Fruit fly (Drosophila melanogaster): Measurements from ENCODE around the gene CG34427.

Gene CG34427

DNA sequence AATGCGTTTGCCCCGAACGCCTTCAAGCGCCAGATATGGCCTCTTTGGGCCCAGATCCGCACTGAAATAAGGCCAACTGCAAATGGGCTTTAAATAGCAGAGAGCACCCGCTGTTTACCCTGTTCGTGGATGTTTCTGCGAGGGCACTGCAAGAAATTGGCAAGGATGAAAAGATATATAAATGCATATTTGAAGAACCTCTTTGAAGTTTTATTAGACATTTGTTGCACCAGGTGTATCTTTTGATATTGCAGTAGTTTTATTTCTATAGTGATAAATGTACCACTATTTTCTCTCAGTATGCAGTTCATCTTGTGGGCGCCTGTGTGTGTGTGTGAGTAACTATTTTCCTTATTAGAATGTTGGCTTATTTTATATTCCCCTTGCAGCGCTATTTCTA lies 8.9 kb downstream of the CG34427 start (continued):
- peak; percentile 32 for TF ChIP-seq CG10631 (GFP tag; optimal IDR thresholded peaks at IDR 0.05)
- peak; percentile 17 for TF ChIP-seq net (GFP tag; optimal IDR thresholded peaks at IDR 0.05)
- no peak for TF ChIP-seq Eip93F (GFP tag; optimal IDR thresholded peaks at IDR 0.05)
- TF ChIP-seq dsx (GFP tag; optimal IDR thresholded peaks at IDR 0.05; ENCODE audit: poor library complexity, severe bottlenecking): peak; percentile 48
- peak; percentile 5 for TF ChIP-seq CG6792 (GFP tag; optimal IDR thresholded peaks at IDR 0.05)
- peak; percentile 56 for TF ChIP-seq fd59A (GFP tag; optimal IDR thresholded peaks at IDR 0.05)

DNA sequence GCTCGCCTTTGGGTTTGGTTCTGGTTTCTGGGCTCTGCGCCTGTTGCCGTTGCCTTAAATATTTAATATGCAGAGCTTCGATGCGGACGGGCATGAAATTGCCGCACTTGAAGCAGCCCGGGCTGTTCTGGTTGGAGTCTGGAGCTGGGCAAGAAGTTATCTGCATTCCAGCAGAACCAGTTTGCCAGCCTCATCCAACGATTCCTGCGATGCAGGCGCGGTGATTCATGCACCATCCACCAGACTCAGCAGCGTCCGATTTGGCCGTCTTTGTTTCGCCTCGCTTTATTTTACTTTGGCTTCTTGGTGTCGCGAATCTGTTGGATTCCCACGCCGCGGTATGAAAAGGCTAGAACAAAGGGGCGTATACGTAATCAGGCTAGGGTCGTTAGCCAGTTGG lies 14.9 kb downstream of the CG34427 start:
- TF ChIP-seq Hr4 (GFP tag; optimal IDR thresholded peaks at IDR 0.05): no peak
- peak; percentile 10 for TF ChIP-seq Sox102F (GFP tag; optimal IDR thresholded peaks at IDR 0.05)
- no peak for TF ChIP-seq CG11762 (GFP tag; optimal IDR thresholded peaks at IDR 0.05; ENCODE audit: insufficient read depth)
- TF ChIP-seq esn (GFP tag; optimal IDR thresholded peaks at IDR 0.05): no peak
- no peak for TF ChIP-seq CG6792 (GFP tag; optimal IDR thresholded peaks at IDR 0.05)
- no peak for TF ChIP-seq CG9139 (GFP tag; optimal IDR thresholded peaks at IDR 0.05)
- TF ChIP-seq CG6854 (GFP tag; optimal IDR thresholded peaks at IDR 0.05): peak; percentile 34
- peak; percentile 7 for TF ChIP-seq Met (GFP tag; optimal IDR thresholded peaks at IDR 0.05)
- no peak for TF ChIP-seq CG31627 (GFP tag; optimal IDR thresholded peaks at IDR 0.05)
- no peak for TF ChIP-seq lz (GFP tag; optimal IDR thresholded peaks at IDR 0.05)
- no peak for TF ChIP-seq spab (GFP tag; optimal IDR thresholded peaks at IDR 0.05)
- TF ChIP-seq CG8632 (GFP tag; optimal IDR thresholded peaks at IDR 0.05): no peak
- peak; percentile 15 for TF ChIP-seq Eip78C (GFP tag)
- TF ChIP-seq CG6808 (GFP tag; optimal IDR thresholded peaks at IDR 0.05): peak; percentile 6
- TF ChIP-seq CG11902 (GFP tag; optimal IDR thresholded peaks at IDR 0.05): no peak
- TF ChIP-seq ss (GFP tag; optimal IDR thresholded peaks at IDR 0.05): peak in 1 of 2 experiments; percentile 18

DNA sequence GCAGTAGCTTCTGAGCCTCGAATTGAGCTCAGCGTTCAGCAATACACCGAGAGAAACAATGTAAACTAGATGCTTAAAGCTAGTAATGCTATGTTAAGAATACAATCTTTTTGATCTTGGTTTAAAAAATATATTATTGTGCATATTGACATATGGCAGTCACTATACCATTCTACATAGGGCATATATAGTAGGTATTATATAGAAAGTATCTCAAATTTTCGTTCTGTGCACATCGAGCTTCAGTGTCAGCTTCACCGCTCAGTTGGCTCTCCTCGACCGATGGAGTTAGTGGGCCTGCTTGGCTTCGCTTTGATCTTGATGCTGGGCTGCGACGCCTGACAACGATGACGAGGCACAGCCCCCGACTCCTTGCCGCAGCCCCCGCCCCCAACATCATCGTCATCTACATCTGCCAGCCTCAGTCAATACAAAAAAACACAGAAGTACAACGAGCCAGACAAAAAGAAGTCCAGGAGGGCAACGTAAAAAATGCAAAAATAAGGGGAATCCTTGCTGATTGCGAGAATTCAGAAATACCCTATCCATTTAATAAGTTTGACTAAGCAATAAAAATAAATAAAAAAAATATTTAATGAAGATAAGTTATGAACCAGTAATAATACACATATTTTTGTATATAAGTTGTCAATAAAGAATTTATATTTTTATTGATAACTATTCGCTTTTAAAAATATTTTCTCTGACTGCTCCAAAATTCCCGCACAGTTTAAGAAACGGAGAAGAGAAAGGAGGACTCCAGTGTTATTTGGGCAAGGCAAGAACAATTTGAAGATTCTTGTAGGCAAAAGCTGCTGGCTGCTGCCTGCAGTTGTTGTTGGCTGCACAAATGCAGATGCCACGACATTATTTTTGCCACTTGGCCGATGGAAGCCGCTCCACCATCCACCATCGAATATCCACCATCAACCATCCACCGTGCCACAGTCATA lies 17.4 kb downstream of the CG34427 start:
- TF ChIP-seq CG11902 (GFP tag; optimal IDR thresholded peaks at IDR 0.05): peak; percentile 85
- TF ChIP-seq CG4318 (GFP tag; optimal IDR thresholded peaks at IDR 0.05): peak; percentile 74
- peak; percentile 78 for TF ChIP-seq Sox15 (GFP tag; optimal IDR thresholded peaks at IDR 0.05)
- TF ChIP-seq CG8632 (GFP tag; optimal IDR thresholded peaks at IDR 0.05): peak; percentile 88
- peak; percentile 91 to 93 for TF ChIP-seq ss (GFP tag; optimal IDR thresholded peaks at IDR 0.05)
- TF ChIP-seq net (GFP tag; optimal IDR thresholded peaks at IDR 0.05): peak; percentile 87
- TF ChIP-seq dsx (GFP tag; optimal IDR thresholded peaks at IDR 0.05; ENCODE audit: poor library complexity, severe bottlenecking): peak; percentile 95
- peak; percentile 92 for TF ChIP-seq CG6808 (GFP tag; optimal IDR thresholded peaks at IDR 0.05)
- peak; percentile 85 for TF ChIP-seq CG32006 (GFP tag; optimal IDR thresholded peaks at IDR 0.05)
- peak; percentile 73 to 89 for TF ChIP-seq salr (GFP tag; optimal IDR thresholded peaks at IDR 0.05)
- TF ChIP-seq esn (GFP tag; optimal IDR thresholded peaks at IDR 0.05): peak; percentile 91
- peak; percentile 67 for TF ChIP-seq Ets21C (GFP tag; optimal IDR thresholded peaks at IDR 0.05)
- peak; percentile 94 for TF ChIP-seq spab (GFP tag; optimal IDR thresholded peaks at IDR 0.05)
- peak; percentile 90 for TF ChIP-seq CG11762 (GFP tag; optimal IDR thresholded peaks at IDR 0.05; ENCODE audit: insufficient read depth)
- peak; percentile 84 for TF ChIP-seq CG31627 (GFP tag; optimal IDR thresholded peaks at IDR 0.05)
- peak; percentile 77 for TF ChIP-seq CG6854 (GFP tag; optimal IDR thresholded peaks at IDR 0.05)
- TF ChIP-seq CG9139 (GFP tag; optimal IDR thresholded peaks at IDR 0.05): peak; percentile 89
- no peak for TF ChIP-seq Hr38 (GFP tag; optimal IDR thresholded peaks at IDR 0.05)
- peak; percentile 95 for TF ChIP-seq CG3919 (GFP tag; optimal IDR thresholded peaks at IDR 0.05)
- TF ChIP-seq dac (GFP tag; optimal IDR thresholded peaks at IDR 0.05): peak; percentile 48
- peak; percentile 91 for TF ChIP-seq CG15336 (GFP tag; IDR thresholded peaks at IDR 0.05)
- peak; percentile 96 for TF ChIP-seq Ets96B (tag; optimal IDR thresholded peaks at IDR 0.05)
- TF ChIP-seq Eip78C (GFP tag): peak; percentile 98
- TF ChIP-seq CG6792 (GFP tag; optimal IDR thresholded peaks at IDR 0.05): peak; percentile 92
- TF ChIP-seq Smox (GFP tag; optimal IDR thresholded peaks at IDR 0.05): peak; percentile 83
- peak; percentile 90 for TF ChIP-seq CG8119 (GFP tag; IDR thresholded peaks at IDR 0.05)
- peak; percentile 85 for TF ChIP-seq eg (GFP tag; IDR thresholded peaks at IDR 0.05)
- TF ChIP-seq achi (GFP tag; optimal IDR thresholded peaks at IDR 0.05): peak; percentile 88
- TF ChIP-seq fkh (GFP tag; optimal IDR thresholded peaks at IDR 0.05): no peak
- TF ChIP-seq CG10631 (GFP tag; optimal IDR thresholded peaks at IDR 0.05): peak; percentile 92
- TF ChIP-seq lz (GFP tag; optimal IDR thresholded peaks at IDR 0.05): peak; percentile 87
- TF ChIP-seq Met (GFP tag; optimal IDR thresholded peaks at IDR 0.05): peak; percentile 86
- peak; percentile 95 for TF ChIP-seq CG10669 (GFP tag; optimal IDR thresholded peaks at IDR 0.05)
- peak; percentile 62 for TF ChIP-seq Eip93F (GFP tag; optimal IDR thresholded peaks at IDR 0.05)
- peak; percentile 78 for TF ChIP-seq Hr39 (GFP tag; optimal IDR thresholded peaks at IDR 0.05)
- peak; percentile 89 for TF ChIP-seq topi (GFP tag; optimal IDR thresholded peaks at IDR 0.05)
- TF ChIP-seq Sox102F (GFP tag; optimal IDR thresholded peaks at IDR 0.05): peak; percentile 82
- peak; percentile 87 for TF ChIP-seq vri (GFP tag; optimal IDR thresholded peaks at IDR 0.05)
- peak; percentile 96 for TF ChIP-seq CG6163 (GFP tag; IDR thresholded peaks at IDR 0.05)
